Worm (Caenorhabditis elegans): ENCODE data around the gene zmp-1.
A peak's percentile ranks its signal among the peaks of the same experiment; 100 is the strongest.

Gene zmp-1

DNA sequence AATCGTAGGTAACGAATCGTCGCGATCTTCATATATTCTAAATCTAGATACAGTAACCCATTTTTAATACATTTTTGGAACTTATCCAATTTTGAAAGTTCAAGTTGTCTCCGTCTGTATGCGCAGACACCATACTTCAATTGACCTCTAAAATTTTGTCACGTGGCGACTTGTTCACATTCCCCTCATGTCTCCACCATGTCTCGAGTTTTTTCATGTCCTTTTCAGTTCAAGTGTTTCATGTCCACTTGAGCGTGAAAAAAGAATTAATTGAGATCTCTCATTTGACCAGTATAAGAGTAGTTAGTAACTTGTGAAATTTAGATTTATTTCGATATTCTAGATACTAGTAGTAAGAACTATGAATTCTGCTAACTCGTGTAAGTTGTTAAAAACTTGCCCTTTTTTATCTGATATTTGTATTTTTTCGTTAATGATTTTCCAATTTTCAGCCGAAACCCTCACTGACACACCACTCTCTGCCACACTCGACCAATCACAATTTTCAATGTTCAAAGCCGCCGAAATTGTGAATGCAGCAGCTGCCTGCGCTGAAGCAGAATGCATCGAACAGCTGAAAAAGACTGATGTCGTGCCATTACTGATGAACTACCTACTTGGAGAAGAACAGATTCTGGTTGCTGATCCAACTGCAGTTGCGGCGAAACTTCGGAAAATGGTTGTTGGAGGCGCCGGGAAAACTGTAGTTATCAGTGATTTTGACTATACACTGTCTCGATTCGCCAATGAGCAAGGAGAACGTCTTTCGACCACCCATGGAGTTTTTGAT, 19.0 kb upstream of the zmp-1 start:
- TF ChIP-seq unc-62 (GFP tag; optimal IDR thresholded peaks at IDR 0.05) (no peak), unc-120 (tag; optimal IDR thresholded peaks at IDR 0.05; ENCODE audit: poor library complexity, severe bottlenecking) (no peak), nhr-237 (tag; optimal IDR thresholded peaks at IDR 0.05) (no peak), drap-1 (GFP tag; optimal IDR thresholded peaks at IDR 0.05) (no peak), sem-2 (GFP tag; optimal IDR thresholded peaks at IDR 0.05) (no peak), M03D4.4 (tag; optimal IDR thresholded peaks at IDR 0.05) (no peak), elt-1 (tag; optimal IDR thresholded peaks at IDR 0.05; ENCODE audit: borderline replicate concordance, insufficient read depth) (no peak), nhr-12 (tag; optimal IDR thresholded peaks at IDR 0.05) (no peak), lsy-2 (tag; optimal IDR thresholded peaks at IDR 0.05) (no peak), lin-13 (tag; optimal IDR thresholded peaks at IDR 0.05) (no peak), ceh-83 (GFP tag; optimal IDR thresholded peaks at IDR 0.05) (no peak), pha-4 (tag; optimal IDR thresholded peaks at IDR 0.05) (no peak), mab-5 (tag; optimal IDR thresholded peaks at IDR 0.05) (no peak)

DNA sequence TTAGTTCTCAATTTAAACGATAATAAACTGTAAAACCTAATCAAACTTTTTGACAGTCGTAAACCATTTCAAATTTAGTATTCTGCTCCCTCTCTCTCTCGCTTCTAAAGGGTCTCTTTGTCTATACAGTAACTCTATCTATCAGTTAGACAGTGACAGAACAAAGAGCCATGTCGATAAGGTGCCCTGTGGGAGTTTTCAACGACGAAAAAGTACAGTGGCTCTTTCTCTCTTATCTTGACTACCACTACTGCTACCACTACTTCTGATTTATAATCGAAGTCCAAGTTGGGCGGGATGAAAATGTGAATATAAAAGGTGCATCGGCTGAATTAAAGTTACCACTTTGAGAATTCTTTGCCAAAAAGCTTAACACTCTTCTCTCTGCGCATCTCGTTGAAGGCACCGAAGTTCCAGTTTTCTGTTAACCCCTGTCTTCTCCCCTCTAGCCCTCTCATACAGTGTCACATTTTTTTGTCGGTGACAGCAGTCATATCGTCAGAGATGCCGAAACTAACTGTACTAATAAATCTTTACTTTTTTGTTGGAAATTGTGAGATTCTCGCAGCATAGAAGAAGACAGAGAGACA, 18.1 kb upstream of the zmp-1 start:
- TF ChIP-seq cnd-1 (tag; optimal IDR thresholded peaks at IDR 0.05), result no peak
- no peak for TF ChIP-seq sem-2 (GFP tag; optimal IDR thresholded peaks at IDR 0.05)
- no peak for TF ChIP-seq nhr-76 (tag; optimal IDR thresholded peaks at IDR 0.05)
- no peak for TF ChIP-seq nhr-28 (tag; optimal IDR thresholded peaks at IDR 0.05)
- TF ChIP-seq lin-13 (tag; optimal IDR thresholded peaks at IDR 0.05), result no peak
- no peak for TF ChIP-seq elt-1 (tag; optimal IDR thresholded peaks at IDR 0.05; ENCODE audit: borderline replicate concordance, insufficient read depth)
- TF ChIP-seq tbx-8 (GFP tag; optimal IDR thresholded peaks at IDR 0.05), result no peak
- no peak for TF ChIP-seq nhr-12 (tag; optimal IDR thresholded peaks at IDR 0.05)
- TF ChIP-seq unc-120 (tag; optimal IDR thresholded peaks at IDR 0.05; ENCODE audit: poor library complexity, severe bottlenecking), result no peak
- no peak for TF ChIP-seq ceh-43 (GFP tag; optimal IDR thresholded peaks at IDR 0.05)
- TF ChIP-seq unc-62 (GFP tag; optimal IDR thresholded peaks at IDR 0.05), result no peak

DNA sequence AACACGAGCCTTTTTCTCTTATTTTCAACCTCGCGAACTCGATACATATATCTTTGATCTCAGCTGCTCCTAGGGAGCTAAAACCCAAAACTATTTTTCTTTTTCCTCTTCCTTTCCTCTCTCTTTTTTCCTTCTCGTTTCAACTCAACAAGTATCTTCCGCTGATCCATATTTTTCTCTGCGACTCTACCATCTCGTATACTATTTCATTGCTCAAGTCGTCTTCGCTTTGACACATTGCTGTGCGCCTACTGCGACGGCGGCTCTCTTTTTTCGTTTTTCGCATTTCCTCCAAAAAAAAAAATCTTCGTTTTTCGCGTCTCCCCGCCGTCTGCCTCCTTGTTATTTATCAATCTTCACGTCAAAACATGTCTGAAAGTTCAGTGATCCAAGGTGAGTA, 17.1 kb upstream of the zmp-1 start:
- peak; percentile 4 for TF ChIP-seq ces-1 (GFP tag; optimal IDR thresholded peaks at IDR 0.05)
- peak; percentile 29 for TF ChIP-seq unc-120 (tag; optimal IDR thresholded peaks at IDR 0.05; ENCODE audit: poor library complexity, severe bottlenecking)
- no peak for TF ChIP-seq unc-39 (tag; optimal IDR thresholded peaks at IDR 0.05)
- peak; percentile 16 for TF ChIP-seq unc-62 (GFP tag; optimal IDR thresholded peaks at IDR 0.05)

DNA sequence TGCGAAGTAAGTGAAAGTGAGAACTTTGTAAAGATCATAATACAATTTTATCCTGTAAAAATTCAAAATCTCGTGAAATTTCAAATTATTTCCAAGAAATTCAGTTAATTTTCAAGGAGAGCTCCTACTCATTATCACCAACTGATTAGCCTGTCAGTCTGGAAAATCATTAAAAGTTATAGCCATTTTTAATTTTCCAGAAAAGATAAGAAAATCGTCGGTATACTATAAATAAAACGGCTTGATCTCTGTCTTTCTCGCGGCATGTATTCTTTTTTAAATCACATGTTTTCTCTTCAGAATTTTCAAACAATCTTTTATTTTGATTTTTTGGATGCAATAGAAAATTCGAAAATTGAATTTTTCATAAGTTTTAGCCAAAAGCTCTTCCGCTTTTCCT, 16.2 kb upstream of the zmp-1 start:
- TF ChIP-seq cnd-1 (tag; optimal IDR thresholded peaks at IDR 0.05), result no peak
- no peak for TF ChIP-seq bed-3 (GFP tag; optimal IDR thresholded peaks at IDR 0.05)
- TF ChIP-seq sptf-1 (tag; optimal IDR thresholded peaks at IDR 0.05), result no peak
- no peak for TF ChIP-seq ces-1 (GFP tag; optimal IDR thresholded peaks at IDR 0.05)
- TF ChIP-seq zip-8 (tag; optimal IDR thresholded peaks at IDR 0.05), result no peak
- TF ChIP-seq elt-1 (tag; optimal IDR thresholded peaks at IDR 0.05; ENCODE audit: borderline replicate concordance, insufficient read depth), result no peak
- TF ChIP-seq ceh-39 (tag; optimal IDR thresholded peaks at IDR 0.05), result no peak
- TF ChIP-seq nhr-28 (tag; optimal IDR thresholded peaks at IDR 0.05), result no peak
- no peak for TF ChIP-seq drap-1 (GFP tag; optimal IDR thresholded peaks at IDR 0.05)
- TF ChIP-seq nhr-12 (tag; optimal IDR thresholded peaks at IDR 0.05), result no peak

DNA sequence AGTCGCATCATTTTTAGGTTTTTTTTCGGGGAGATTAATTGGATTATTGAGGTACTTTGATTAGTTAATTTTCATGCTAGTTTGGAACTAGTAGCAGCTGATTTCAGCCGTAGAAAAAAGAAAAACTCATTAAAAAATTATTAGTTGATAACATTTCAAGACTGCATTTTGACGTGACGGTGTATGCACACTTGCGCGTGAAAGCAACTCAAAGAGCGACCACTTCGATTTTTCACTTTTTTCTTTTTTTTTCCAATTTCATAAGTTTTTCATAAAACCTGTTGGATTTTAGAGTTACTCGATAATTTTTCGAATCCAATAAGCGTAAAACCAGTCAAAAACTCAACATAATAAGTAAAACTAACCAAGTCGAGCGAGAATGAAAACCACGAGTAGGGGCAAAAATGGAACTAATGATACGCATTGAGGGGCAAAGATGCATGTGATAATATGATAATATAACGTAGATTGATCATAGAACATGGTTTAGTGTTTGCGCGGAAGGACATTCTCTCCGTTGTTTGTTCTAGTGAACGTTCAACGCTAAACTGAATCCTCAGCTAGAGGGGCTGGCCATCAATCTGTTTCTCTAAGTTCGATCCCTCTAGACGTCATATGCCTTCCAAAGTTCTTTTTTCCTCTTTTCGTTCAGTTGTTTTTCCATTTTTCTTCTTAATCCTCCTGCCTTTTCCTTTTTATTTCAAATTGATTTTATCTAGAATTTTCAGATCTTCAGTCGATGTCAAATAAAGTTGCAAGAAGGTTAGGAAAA, 15.6 kb upstream of the zmp-1 start, which contains the start of the genes F25B5.6 and F25B5.3:
TSS of gene F25B5.6 (minus strand) at position 572 of the 772 bp plus-strand sequence.
TSS of gene F25B5.3 (plus strand) at position 722 of the 772 bp plus-strand sequence.
- TF ChIP-seq ces-1 (GFP tag; optimal IDR thresholded peaks at IDR 0.05), result peak; percentile 51
- TF ChIP-seq bed-3 (GFP tag; optimal IDR thresholded peaks at IDR 0.05), result no peak

DNA sequence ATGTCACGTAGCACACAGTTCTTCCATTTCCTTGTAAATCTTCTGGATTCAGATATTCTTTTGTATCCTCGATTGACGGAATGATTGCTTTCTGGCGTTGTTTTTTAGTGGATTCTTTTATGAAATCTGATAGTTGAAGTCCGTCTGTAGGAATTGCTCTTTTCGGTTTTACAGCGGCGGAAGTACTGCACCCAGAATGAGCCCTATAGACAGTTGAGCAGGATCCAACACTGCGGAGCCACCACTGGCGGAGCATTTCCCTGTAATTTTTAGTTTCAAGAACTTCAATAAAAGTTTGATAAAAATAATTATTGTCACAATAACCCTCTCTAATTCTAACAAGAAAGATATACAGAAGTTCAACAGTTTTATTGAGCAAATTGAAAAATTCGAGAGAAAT, 13.1 kb upstream of the zmp-1 start, which contains the start of gene F25B5.5:
TSS of gene F25B5.5 (minus strand) at position 260 of the 400 bp plus-strand sequence.
- no peak for TF ChIP-seq unc-39 (tag; optimal IDR thresholded peaks at IDR 0.05)
- TF ChIP-seq tbx-8 (GFP tag; optimal IDR thresholded peaks at IDR 0.05), result no peak
- no peak for TF ChIP-seq ceh-39 (tag; optimal IDR thresholded peaks at IDR 0.05)
- no peak for TF ChIP-seq lsy-2 (tag; optimal IDR thresholded peaks at IDR 0.05)
- no peak for TF ChIP-seq mls-2 (tag; optimal IDR thresholded peaks at IDR 0.05)
- no peak for TF ChIP-seq elt-3 (tag; optimal IDR thresholded peaks at IDR 0.05)
- TF ChIP-seq unc-120 (tag; optimal IDR thresholded peaks at IDR 0.05; ENCODE audit: poor library complexity, severe bottlenecking), result no peak
- no peak for TF ChIP-seq ham-2 (GFP tag; optimal IDR thresholded peaks at IDR 0.05)
- no peak for TF ChIP-seq hlh-1 (tag; optimal IDR thresholded peaks at IDR 0.05)

Measured in whole organism, mixed stage, embryonic.